Worm (Caenorhabditis elegans) whole organism, young adult: ENCODE results near the gene pho-10.

ENCODE experiments used
- B0261.1 ChIP-seq: sonication (generic microtip); optimal IDR thresholded peaks from 2 replicates; lab custom pipeline; 2016; ENCODE audit warnings: mild to moderate bottlenecking, missing genetic modification characterization, moderate library complexity, missing compliant biosample characterization
- C17E4.6 ChIP-seq: fragments of 200-800 bp; sonication (Bioruptor generic); IDR thresholded peaks from 2 replicates; pipeline ENCODE4 v1.3.6; 2022; ENCODE audit warnings: missing genetic modification reagents, missing genetic modification characterization, missing compliant biosample characterization
- F37B4.10 ChIP-seq: fragments of 200-800 bp; sonication (Bioruptor generic); IDR thresholded peaks from 2 replicates; pipeline ENCODE4 v1.3.6; 2022; ENCODE audit warnings: missing genetic modification characterization, missing compliant biosample characterization
- F57A8.1 ChIP-seq: fragments of 200-800 bp; sonication (Bioruptor generic); optimal IDR thresholded peaks from 2 replicates; lab custom pipeline; 2018; ENCODE audit warnings: mild to moderate bottlenecking, missing genetic modification characterization, moderate library complexity, missing compliant biosample characterization
- T07F8.4 ChIP-seq: sonication (generic microtip); optimal IDR thresholded peaks from 2 replicates; lab custom pipeline; 2016; ENCODE audit warnings: mild to moderate bottlenecking, missing genetic modification characterization, moderate library complexity, missing compliant biosample characterization
- Y53F4B.3 ChIP-seq: fragments of 200-800 bp; sonication (Bioruptor generic); IDR thresholded peaks from 2 replicates; pipeline ENCODE4 v1.3.6; 2022; ENCODE audit warnings: missing genetic modification reagents, missing genetic modification characterization, missing compliant biosample characterization
- Y79H2A.3 ChIP-seq: fragments of 200-800 bp; sonication (Bioruptor generic); conservative IDR thresholded peaks from 2 replicates; pipeline ENCODE4 v1.3.6; 2022; ENCODE audit warnings: missing genetic modification reagents, missing genetic modification characterization, missing compliant biosample characterization
- akir-1 ChIP-seq: fragments of 200-800 bp; sonication (Bioruptor generic); optimal IDR thresholded peaks from 2 replicates; lab custom pipeline; 2018; ENCODE audit warnings: mild to moderate bottlenecking, missing genetic modification characterization, moderate library complexity, missing compliant biosample characterization
- athp-1 ChIP-seq: sonication (generic microtip); optimal IDR thresholded peaks from 2 replicates; lab custom pipeline; 2017; ENCODE audit warnings: mild to moderate bottlenecking, missing genetic modification characterization, missing compliant biosample characterization
- attf-3 ChIP-seq: fragments of 200-800 bp; sonication (Bioruptor generic); conservative IDR thresholded peaks from 2 replicates; pipeline ENCODE4 v1.3.6; 2022; ENCODE audit warnings: missing genetic modification reagents, missing genetic modification characterization, missing compliant biosample characterization
- attf-5 ChIP-seq: fragments of 200-800 bp; sonication (Bioruptor generic); optimal IDR thresholded peaks from 2 replicates; lab custom pipeline; 2018; ENCODE audit warnings: mild to moderate bottlenecking, missing genetic modification characterization, missing compliant biosample characterization
- ccch-3 ChIP-seq: fragments of 200-800 bp; sonication (Bioruptor generic); optimal IDR thresholded peaks from 2 replicates; lab custom pipeline; 2018; ENCODE audit warnings: mild to moderate bottlenecking, missing genetic modification characterization, missing compliant biosample characterization
- cebp-1 ChIP-seq, 2 experiments: fragments of 200-800 bp in 1 of 2; sonication (Bioruptor generic) in 1 of 2; sonication (generic microtip) in 1 of 2; IDR thresholded peaks in 1 of 2; optimal IDR thresholded peaks in 1 of 2; 2 replicates each; pipeline versions ENCODE4 v1.3.6 to Lab custom; 2017 to 2022; ENCODE audit warnings: missing compliant biosample characterization in 2 of 2, missing genetic modification characterization in 2 of 2, mild to moderate bottlenecking in 1 of 2, missing genetic modification reagents in 1 of 2, moderate library complexity in 1 of 2
- ceh-100 ChIP-seq: fragments of 200-800 bp; sonication (Bioruptor generic); IDR thresholded peaks from 2 replicates; pipeline ENCODE4 v1.3.6; 2022; ENCODE audit warnings: missing genetic modification reagents, missing genetic modification characterization, missing compliant biosample characterization
- ceh-27 ChIP-seq: fragments of 200-800 bp; sonication (Bioruptor generic); optimal IDR thresholded peaks from 2 replicates; lab custom pipeline; 2018; ENCODE audit warnings: mild to moderate bottlenecking, missing genetic modification characterization, moderate library complexity, missing compliant biosample characterization
- ceh-79 ChIP-seq: sonication (generic microtip); optimal IDR thresholded peaks from 2 replicates; lab custom pipeline; 2017; ENCODE audit warnings: mild to moderate bottlenecking, missing genetic modification characterization, missing compliant biosample characterization
- dox-1 ChIP-seq: fragments of 200-800 bp; sonication (Bioruptor generic); IDR thresholded peaks from 2 replicates; pipeline ENCODE4 v1.3.6; 2022; ENCODE audit warnings: missing genetic modification reagents, missing genetic modification characterization, missing compliant biosample characterization
- egrh-3 ChIP-seq: fragments of 200-800 bp; sonication (Bioruptor generic); IDR thresholded peaks from 2 replicates; pipeline ENCODE4 v1.3.6; 2022; ENCODE audit warnings: missing genetic modification reagents, missing genetic modification characterization, missing compliant biosample characterization
- hmg-1.2 ChIP-seq: fragments of 200-800 bp; sonication (Bioruptor generic); IDR thresholded peaks from 2 replicates; pipeline ENCODE4 v1.3.6; 2022; ENCODE audit warnings: missing genetic modification reagents, missing genetic modification characterization, missing compliant biosample characterization
- hrde-1 ChIP-seq: sonication (generic microtip); optimal IDR thresholded peaks from 2 replicates; lab custom pipeline; 2016; ENCODE audit warnings: missing genetic modification characterization, mild to moderate bottlenecking, missing compliant biosample characterization, moderate library complexity, missing genotype, missing genetic modification reagents, borderline replicate concordance
- lag-1 ChIP-seq: fragments of 200-800 bp; sonication (Bioruptor generic); IDR thresholded peaks from 2 replicates; pipeline ENCODE4 v1.3.6; 2022; ENCODE audit warnings: missing genetic modification reagents, missing genetic modification characterization, missing compliant biosample characterization
- madf-6 ChIP-seq: fragments of 200-800 bp; sonication (Bioruptor generic); IDR thresholded peaks from 2 replicates; pipeline ENCODE4 v1.3.6; 2022; ENCODE audit warnings: missing genetic modification reagents, missing genetic modification characterization, missing compliant biosample characterization
- mxl-1 ChIP-seq: sonication (generic microtip); optimal IDR thresholded peaks from 2 replicates; lab custom pipeline; 2016; ENCODE audit warnings: missing genetic modification characterization, missing compliant biosample characterization
- nfya-1 ChIP-seq: sonication (generic microtip); optimal IDR thresholded peaks from 2 replicates; lab custom pipeline; 2017; ENCODE audit warnings: antibody characterized with exemption, missing compliant biosample characterization, missing genetic modification characterization, borderline replicate concordance; ENCODE audit not compliant: insufficient read depth
- nfya-2 ChIP-seq: fragments of 200-800 bp; sonication (Bioruptor generic); IDR thresholded peaks from 2 replicates; pipeline ENCODE4 v1.3.6; 2022; ENCODE audit warnings: missing genetic modification reagents, missing genetic modification characterization, missing compliant biosample characterization
- nhr-120 ChIP-seq: fragments of 200-800 bp; sonication (Bioruptor generic); IDR thresholded peaks from 2 replicates; pipeline ENCODE4 v1.3.6; 2022; ENCODE audit warnings: missing genetic modification characterization, missing compliant biosample characterization
- nhr-90 ChIP-seq: sonication (generic microtip); optimal IDR thresholded peaks from 2 replicates; lab custom pipeline; 2016; ENCODE audit warnings: missing genotype, mild to moderate bottlenecking, missing genetic modification characterization, missing compliant biosample characterization
- rcor-1 ChIP-seq: fragments of 200-800 bp; sonication (Bioruptor generic); IDR thresholded peaks from 2 replicates; pipeline ENCODE4 v1.3.6; 2022; ENCODE audit warnings: missing genetic modification reagents, missing genetic modification characterization, missing compliant biosample characterization
- repo-1 ChIP-seq: sonication (generic microtip); optimal IDR thresholded peaks from 2 replicates; lab custom pipeline; 2017; ENCODE audit warnings: mild to moderate bottlenecking, missing genetic modification characterization, missing compliant biosample characterization
- rpc-1 ChIP-seq, 2 experiments: fragments of 150-350 bp in 1 of 2; sonication (generic microtip) in 1 of 2; optimal IDR thresholded peaks; 2 replicates each; lab custom pipeline; 2014 to 2018; ENCODE audit warnings: missing biosample characterization in 1 of 2, missing genetic modification characterization in 1 of 2, missing genetic modification reagents in 1 of 2, missing genotype in 1 of 2
- sea-2 ChIP-seq: fragments of 200-800 bp; sonication (Bioruptor generic); IDR thresholded peaks from 2 replicates; pipeline ENCODE4 v1.3.6; 2022; ENCODE audit warnings: missing genetic modification characterization, missing compliant biosample characterization
- snpc-1.1 ChIP-seq: sonication (generic microtip); optimal IDR thresholded peaks from 2 replicates; lab custom pipeline; 2017; ENCODE audit warnings: missing genetic modification characterization, mild to moderate bottlenecking, missing compliant biosample characterization, antibody characterized with exemption, moderate library complexity, missing genotype, missing genetic modification reagents; ENCODE audit not compliant: insufficient read depth
- snpc-1.3 ChIP-seq: sonication (generic microtip); optimal IDR thresholded peaks from 2 replicates; lab custom pipeline; 2017; ENCODE audit warnings: missing genetic modification characterization, mild to moderate bottlenecking, missing compliant biosample characterization, antibody characterized with exemption, moderate library complexity, missing genotype, missing genetic modification reagents; ENCODE audit not compliant: insufficient read depth
- snpc-4 ChIP-seq, 5 experiments: fragments of 150-350 bp in 1 of 5; sonication (generic microtip) in 4 of 5; optimal IDR thresholded peaks; 2 replicates each; lab custom pipeline; 2014 to 2018; ENCODE audit warnings: missing genetic modification characterization in 5 of 5, missing biosample characterization in 3 of 5, antibody characterized with exemption in 2 of 5, mild to moderate bottlenecking in 2 of 5, missing compliant biosample characterization in 2 of 5, missing genotype in 2 of 5, moderate library complexity in 2 of 5, missing genetic modification reagents in 1 of 5
- tbx-9 ChIP-seq: sonication (generic microtip); optimal IDR thresholded peaks from 2 replicates; lab custom pipeline; 2016; ENCODE audit warnings: borderline replicate concordance, missing genetic modification characterization, inconsistent platforms, missing compliant biosample characterization
- tlf-1 ChIP-seq: fragments of 200-800 bp; sonication (Bioruptor generic); optimal IDR thresholded peaks from 2 replicates; lab custom pipeline; 2018; ENCODE audit warnings: mild to moderate bottlenecking, missing genetic modification characterization, missing compliant biosample characterization
- unc-130 ChIP-seq: sonication (generic microtip); optimal IDR thresholded peaks from 2 replicates; lab custom pipeline; 2016; ENCODE audit warnings: missing genetic modification reagents, missing genetic modification characterization, missing compliant biosample characterization
- xnd-1 ChIP-seq: sonication (generic microtip); optimal IDR thresholded peaks from 2 replicates; lab custom pipeline; 2016; ENCODE audit warnings: missing genotype, missing genetic modification reagents, missing genetic modification characterization, missing compliant biosample characterization
- ztf-22 ChIP-seq: fragments of 200-800 bp; sonication (Bioruptor generic); optimal IDR thresholded peaks from 2 replicates; lab custom pipeline; 2018; ENCODE audit warnings: mild to moderate bottlenecking, missing genetic modification characterization, moderate library complexity, missing compliant biosample characterization
- ztf-6 ChIP-seq: fragments of 200-800 bp; sonication (Bioruptor generic); IDR thresholded peaks from 2 replicates; pipeline ENCODE4 v1.3.6; 2022; ENCODE audit warnings: missing genetic modification reagents, missing genetic modification characterization, missing compliant biosample characterization

pho-10 gene

DNA sequence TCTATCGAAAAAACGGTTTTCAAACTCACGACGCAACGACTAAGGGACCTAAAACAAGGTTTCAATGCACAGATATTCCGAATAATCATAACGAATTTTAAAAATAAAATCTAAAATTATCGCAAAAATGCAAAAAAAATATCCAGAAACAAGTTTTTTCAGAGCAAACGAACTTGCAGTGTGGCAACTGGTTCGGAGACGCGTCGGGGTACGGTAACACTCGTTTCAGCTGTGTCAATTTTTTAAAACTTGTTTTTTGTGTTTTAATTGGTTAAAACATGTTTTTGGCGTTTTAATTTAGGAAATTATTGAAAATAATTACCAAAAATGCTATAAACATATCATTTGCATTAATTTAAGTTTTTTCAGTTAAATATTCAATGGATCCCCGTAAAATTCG lies 28.0 kb downstream of the pho-10 start, which contains the start of gene C08H9.16 (continued):
- no peak for TF ChIP-seq snpc-4 (GFP tag; optimal IDR thresholded peaks at IDR 0.05; lab: Kevin White, UChicago)
- no peak for TF ChIP-seq snpc-4 (tag; optimal IDR thresholded peaks at IDR 0.05; lab: Kevin White, UChicago)
- TF ChIP-seq ceh-27: no peak
- TF ChIP-seq B0261.1 (tag; lab: Kevin White, UChicago): no peak
- no peak for TF ChIP-seq ceh-79
- no peak for TF ChIP-seq unc-130
- no peak for TF ChIP-seq sea-2 (GFP tag; lab: Robert Waterston, UW)
- TF ChIP-seq akir-1 (GFP tag; lab: Kevin White, UChicago): no peak
- TF ChIP-seq lag-1 (GFP tag; lab: Robert Waterston, UW): no peak
- TF ChIP-seq nfya-2 (GFP tag; lab: Robert Waterston, UW): no peak
- TF ChIP-seq madf-6: peak; percentile 58; the same call in 1 of the 2 replicates
- no peak for TF ChIP-seq ccch-3 (GFP tag; lab: Kevin White, UChicago)
- no peak for TF ChIP-seq repo-1 (tag; lab: Kevin White, UChicago)
- no peak for TF ChIP-seq nhr-120
- TF ChIP-seq athp-1: no peak
- TF ChIP-seq attf-3: no peak
- no peak for TF ChIP-seq Y79H2A.3 (GFP tag; lab: Robert Waterston, UW)
- TF ChIP-seq Y53F4B.3 (GFP tag; lab: Robert Waterston, UW): no peak
- no peak for TF ChIP-seq hrde-1 (tag; lab: Kevin White, UChicago)
- peak; percentile 26 for TF ChIP-seq attf-5
- TF ChIP-seq mxl-1 (tag; lab: Kevin White, UChicago): no peak
- TF ChIP-seq tlf-1: no peak
- TF ChIP-seq snpc-1.1 (tag; lab: Kevin White, UChicago): no peak
- no peak for TF ChIP-seq C17E4.6
- TF ChIP-seq snpc-1.3 (tag; lab: Kevin White, UChicago): peak; percentile 45
- no peak for TF ChIP-seq F57A8.1 (GFP tag; lab: Kevin White, UChicago)
- TF ChIP-seq F37B4.10 (GFP tag; lab: Robert Waterston, UW): no peak
- TF ChIP-seq nfya-1: no peak
- peak; percentile 41; the same call in 1 of the 2 replicates for TF ChIP-seq hmg-1.2 (GFP tag; lab: Robert Waterston, UW)
- TF ChIP-seq xnd-1 (tag; lab: Kevin White, UChicago): peak; percentile 8
- no peak for TF ChIP-seq nhr-90 (tag; lab: Kevin White, UChicago)
- TF ChIP-seq dox-1: no peak; the same call in 1 of the 2 replicates
- TF ChIP-seq ceh-100 (GFP tag; lab: Robert Waterston, UW): no peak
- TF ChIP-seq ztf-6 (GFP tag; lab: Robert Waterston, UW): no peak
- no peak for TF ChIP-seq rcor-1 (GFP tag; lab: Robert Waterston, UW)
- no peak for TF ChIP-seq egrh-3 (GFP tag; lab: Robert Waterston, UW)
- TF ChIP-seq cebp-1 (GFP tag; IDR thresholded peaks at IDR 0.05; lab: Robert Waterston, UW): no peak
- no peak for TF ChIP-seq cebp-1 (tag; optimal IDR thresholded peaks at IDR 0.05; lab: Kevin White, UChicago)
- no peak for TF ChIP-seq ztf-22 (GFP tag; lab: Kevin White, UChicago)
- no peak for TF ChIP-seq rpc-1 (optimal IDR thresholded peaks at IDR 0.05; lab: Kevin White, UChicago)
- TF ChIP-seq rpc-1 (tag; optimal IDR thresholded peaks at IDR 0.05; lab: Kevin White, UChicago): no peak
- no peak for TF ChIP-seq T07F8.4 (tag; lab: Kevin White, UChicago)
- TF ChIP-seq tbx-9: no peak
- TF ChIP-seq, all 124 proteins: peak for 15
